Fruit fly (Drosophila melanogaster) whole organism, pupa: Measurements from ENCODE around the gene CG31681.

Experiments used
- CG10348 ChIP-seq: fragments of 200-800 bp; sonication (Bioruptor generic); IDR thresholded peaks from 2 replicates; pipeline ENCODE4 v1.3.6; 2022; ENCODE audit warnings: missing biosample characterization, missing genetic modification characterization
- CG13204 ChIP-seq: fragments of 200-800 bp; sonication (Bioruptor generic); optimal IDR thresholded peaks from 2 replicates; lab custom pipeline; 2018; ENCODE audit warnings: missing biosample characterization, mild to moderate bottlenecking, missing genetic modification characterization, moderate library complexity
- Snoo ChIP-seq: fragments of 200-800 bp; sonication (Bioruptor generic); optimal IDR thresholded peaks from 3 replicates; lab custom pipeline; 2017; ENCODE audit warnings: missing biosample characterization, mild to moderate bottlenecking, missing genetic modification characterization, inconsistent platforms
- fd96Ca ChIP-seq: fragments of 200-800 bp; sonication (Bioruptor generic); IDR thresholded peaks from 3 replicates; pipeline ENCODE4 v1.3.6; 2022; ENCODE audit warnings: missing biosample characterization, missing genetic modification characterization

dm6 chr2L:2307648-2308047 is 21.0 kb upstream of the CG31681 start, which contains the start of gene CG16995:
- TF ChIP-seq CG13204 (GFP tag; lab: Kevin White, UChicago) (no peak), fd96Ca (GFP tag; lab: Robert Waterston, UW) (no peak), Snoo (tag; lab: Kevin White, UChicago) (no peak), CG10348 (GFP tag; lab: Robert Waterston, UW) (no peak)
